Worm (Caenorhabditis elegans) whole organism, L4/young adult: ENCODE data around the gene dpf-6.
A peak's percentile ranks its signal among the peaks of the same experiment; 100 is the strongest.

Experiments used
- W03F9.2 ChIP-seq: fragments of 150-350 bp; optimal IDR thresholded peaks from 2 replicates; lab custom pipeline; 2014; ENCODE audit warnings: missing biosample characterization, missing genetic modification characterization
- dao-5 ChIP-seq: sonication (generic microtip); optimal IDR thresholded peaks from 2 replicates; lab custom pipeline; 2016; ENCODE audit warnings: missing genotype, missing genetic modification characterization, moderate library complexity, missing compliant biosample characterization
- him-1 ChIP-seq: sonication (generic microtip); optimal IDR thresholded peaks from 2 replicates; lab custom pipeline; 2016; ENCODE audit warnings: missing genotype, missing genetic modification reagents, missing genetic modification characterization, missing compliant biosample characterization

ce11 chrIII:8085355-8085754, 47.3 kb downstream of the dpf-6 start, which contains the start of the genes K06H7.7 and grp-1:
- TF ChIP-seq him-1 (tag; lab: Kevin White, UChicago): no peak
- TF ChIP-seq W03F9.2 (tag; lab: Kevin White, UChicago): peak; percentile 77
- no peak for TF ChIP-seq dao-5 (tag; lab: Kevin White, UChicago)
